Worm (Caenorhabditis elegans): ENCODE data around the gene sri-66.

Gene sri-66

DNA sequence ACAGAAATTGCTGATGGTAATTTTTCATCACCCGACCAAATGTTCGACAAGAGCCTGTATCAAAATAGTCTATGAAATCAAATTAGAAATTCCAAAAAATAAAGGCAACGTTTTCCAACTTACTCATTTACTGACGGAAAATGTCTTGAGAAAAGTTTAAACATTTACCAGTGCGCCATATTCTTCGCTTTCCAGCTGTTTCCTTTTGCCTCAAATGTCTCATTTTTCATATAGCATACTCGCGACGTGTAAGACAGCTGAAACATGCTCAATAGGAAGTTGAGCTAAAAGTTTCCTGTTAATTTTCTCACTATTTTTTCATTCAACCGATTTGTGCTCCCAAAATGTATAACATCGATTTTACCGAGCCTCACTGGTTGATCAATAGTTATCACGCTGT, at the start of gene sri-66:
Gene sri-66, plus strand, starts transcription at position 301 of the 400 bp plus-strand sequence.
- no peak for TF ChIP-seq ztf-11 (tag; optimal IDR thresholded peaks at IDR 0.05)
- no peak for TF ChIP-seq nhr-76 (tag; optimal IDR thresholded peaks at IDR 0.05)
- no peak for TF ChIP-seq hlh-1 (tag; optimal IDR thresholded peaks at IDR 0.05)
- TF ChIP-seq ceh-83 (GFP tag; optimal IDR thresholded peaks at IDR 0.05): no peak
- no peak for TF ChIP-seq nhr-237 (tag; optimal IDR thresholded peaks at IDR 0.05)
- TF ChIP-seq ceh-43 (GFP tag; optimal IDR thresholded peaks at IDR 0.05): no peak
- TF ChIP-seq mab-5 (tag; optimal IDR thresholded peaks at IDR 0.05): no peak
- TF ChIP-seq snpc-4 (tag; optimal IDR thresholded peaks at IDR 0.05): no peak
- no peak for TF ChIP-seq elt-3 (tag; optimal IDR thresholded peaks at IDR 0.05)
- TF ChIP-seq unc-120 (tag; optimal IDR thresholded peaks at IDR 0.05; ENCODE audit: poor library complexity, severe bottlenecking): no peak
- TF ChIP-seq blmp-1 (tag; optimal IDR thresholded peaks at IDR 0.05): no peak
- TF ChIP-seq mep-1 (tag; optimal IDR thresholded peaks at IDR 0.05): no peak
- no peak for TF ChIP-seq sptf-1 (tag; optimal IDR thresholded peaks at IDR 0.05)
- no peak for TF ChIP-seq ceh-39 (tag; optimal IDR thresholded peaks at IDR 0.05)
- no peak for TF ChIP-seq nhr-12 (tag; optimal IDR thresholded peaks at IDR 0.05)
- no peak for TF ChIP-seq nhr-2 (tag; optimal IDR thresholded peaks at IDR 0.05)
- TF ChIP-seq M03D4.4 (tag; optimal IDR thresholded peaks at IDR 0.05): no peak
- no peak for TF ChIP-seq cnd-1 (tag; optimal IDR thresholded peaks at IDR 0.05)
- TF ChIP-seq nhr-28 (tag; optimal IDR thresholded peaks at IDR 0.05): no peak

DNA sequence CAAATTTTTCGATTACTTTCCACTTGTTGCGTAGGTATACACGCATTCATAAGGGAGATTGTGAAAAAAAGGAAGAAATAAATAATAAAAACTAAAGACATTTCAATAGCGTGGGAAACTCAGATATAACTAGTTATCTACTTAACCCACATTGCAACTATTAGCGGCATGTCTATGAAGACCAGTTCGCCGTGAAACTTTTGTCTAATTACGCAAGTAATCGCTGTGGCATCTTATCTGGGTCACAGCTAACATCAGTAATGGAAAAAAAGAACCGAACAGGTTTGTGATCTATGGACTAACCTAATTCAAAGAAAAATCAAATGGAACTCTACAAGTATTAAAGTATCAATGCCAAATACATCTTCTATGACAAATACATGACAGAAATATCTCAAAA, 46.9 kb upstream of the sri-66 start, which contains the start of gene clec-241:
Gene clec-241, minus strand, starts transcription at position 101 of the 400 bp plus-strand sequence.
- no peak for TF ChIP-seq mab-5 (tag; optimal IDR thresholded peaks at IDR 0.05)
- no peak for TF ChIP-seq pha-4 (tag; optimal IDR thresholded peaks at IDR 0.05)
- no peak for TF ChIP-seq elt-3 (tag; optimal IDR thresholded peaks at IDR 0.05)
- TF ChIP-seq lin-32 (GFP tag; optimal IDR thresholded peaks at IDR 0.05): no peak
- no peak for TF ChIP-seq ceh-83 (GFP tag; optimal IDR thresholded peaks at IDR 0.05)
- TF ChIP-seq nhr-2 (tag; optimal IDR thresholded peaks at IDR 0.05): no peak
- TF ChIP-seq unc-62 (GFP tag; optimal IDR thresholded peaks at IDR 0.05): no peak
- no peak for TF ChIP-seq elt-1 (tag; optimal IDR thresholded peaks at IDR 0.05; ENCODE audit: borderline replicate concordance, insufficient read depth)
- TF ChIP-seq nhr-12 (tag; optimal IDR thresholded peaks at IDR 0.05): no peak
- TF ChIP-seq snpc-4 (tag; optimal IDR thresholded peaks at IDR 0.05): no peak
- TF ChIP-seq ztf-11 (tag; optimal IDR thresholded peaks at IDR 0.05): no peak
- no peak for TF ChIP-seq lsy-2 (tag; optimal IDR thresholded peaks at IDR 0.05)
- no peak for TF ChIP-seq bed-3 (GFP tag; optimal IDR thresholded peaks at IDR 0.05)
- no peak for TF ChIP-seq mls-2 (tag; optimal IDR thresholded peaks at IDR 0.05)
- TF ChIP-seq nhr-28 (tag; optimal IDR thresholded peaks at IDR 0.05): no peak
- no peak for TF ChIP-seq tbx-8 (GFP tag; optimal IDR thresholded peaks at IDR 0.05)
- TF ChIP-seq lin-13 (tag; optimal IDR thresholded peaks at IDR 0.05): no peak
- no peak for TF ChIP-seq unc-39 (tag; optimal IDR thresholded peaks at IDR 0.05)

DNA sequence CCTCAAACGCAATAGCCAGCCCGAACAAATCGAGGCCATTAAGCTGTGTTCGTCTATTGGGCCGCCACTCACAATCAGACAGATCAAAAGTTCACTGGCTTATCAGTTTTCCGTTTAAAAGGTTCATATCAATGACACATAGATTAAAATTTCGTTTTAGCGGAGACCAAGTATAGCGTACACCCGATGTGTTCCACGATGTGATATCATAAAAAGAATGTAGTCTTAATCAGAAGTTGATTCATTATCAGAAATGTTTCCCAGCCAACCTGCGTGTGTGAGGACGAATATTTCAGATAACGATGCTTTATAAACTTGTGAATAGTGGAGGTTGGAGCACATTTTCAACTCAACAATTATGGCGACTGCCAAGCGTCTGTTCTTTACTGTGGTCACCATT, 46.0 kb upstream of the sri-66 start, which contains the start of gene clc-13:
Gene clc-13, plus strand, starts transcription at position 359 of the 400 bp plus-strand sequence.
- TF ChIP-seq ztf-11 (tag; optimal IDR thresholded peaks at IDR 0.05) (no peak), flh-1 (GFP tag; optimal IDR thresholded peaks at IDR 0.05) (no peak), mls-2 (tag; optimal IDR thresholded peaks at IDR 0.05) (no peak)

ce11 chrV:17016787-17017186, 43.3 kb upstream of the sri-66 start, which contains the start of gene srh-97:
Gene srh-97, plus strand, starts transcription at chrV:17017087.
- TF ChIP-seq elt-3 (tag; optimal IDR thresholded peaks at IDR 0.05) (no peak), nhr-237 (tag; optimal IDR thresholded peaks at IDR 0.05) (no peak), zip-8 (tag; optimal IDR thresholded peaks at IDR 0.05) (no peak), sptf-1 (tag; optimal IDR thresholded peaks at IDR 0.05) (no peak), tbx-8 (GFP tag; optimal IDR thresholded peaks at IDR 0.05) (no peak), ceh-39 (tag; optimal IDR thresholded peaks at IDR 0.05) (no peak), unc-120 (tag; optimal IDR thresholded peaks at IDR 0.05; ENCODE audit: poor library complexity, severe bottlenecking) (no peak)

ce11 chrV:17019690-17020089, 40.4 kb upstream of the sri-66 start, which contains the start of gene F49H6.17:
Gene F49H6.17, plus strand, starts transcription at chrV:17019990.
- TF ChIP-seq zip-8 (tag; optimal IDR thresholded peaks at IDR 0.05) (no peak), drap-1 (GFP tag; optimal IDR thresholded peaks at IDR 0.05) (no peak), snpc-4 (tag; optimal IDR thresholded peaks at IDR 0.05) (no peak)
